Fruit fly (Drosophila melanogaster) whole organism, embryonic: ENCODE results near the gene Brms1.

ENCODE experiments used
- Abd-B ChIP-seq: fragments of 200-800 bp; sonication (Bioruptor generic); optimal IDR thresholded peaks from 2 replicates; lab custom pipeline; 2018; ENCODE audit warnings: missing biosample characterization, mild to moderate bottlenecking, missing genetic modification characterization, moderate library complexity
- Adf1 ChIP-seq: fragments of 200-800 bp; sonication (Bioruptor generic); IDR thresholded peaks from 2 replicates; pipeline ENCODE4 v1.3.6; 2022; ENCODE audit warnings: missing biosample characterization, missing genetic modification characterization
- CG10462 ChIP-seq: fragments of 200-800 bp; sonication (Bioruptor generic); optimal IDR thresholded peaks from 2 replicates; lab custom pipeline; 2016; ENCODE audit warnings: missing biosample characterization, missing genetic modification characterization
- CG11093 ChIP-seq: fragments of 200-800 bp; sonication (Bioruptor generic); IDR thresholded peaks from 3 replicates; pipeline ENCODE4 v1.3.6; 2022; ENCODE audit warnings: missing biosample characterization, missing genetic modification characterization
- CG11398 ChIP-seq: fragments of 200-800 bp; sonication (Bioruptor generic); optimal IDR thresholded peaks from 2 replicates; lab custom pipeline; 2016; ENCODE audit warnings: missing biosample characterization, missing genetic modification characterization
- CG12219 ChIP-seq: fragments of 200-800 bp; sonication (Bioruptor generic); optimal IDR thresholded peaks from 3 replicates; lab custom pipeline; 2018; ENCODE audit warnings: missing biosample characterization, mild to moderate bottlenecking, missing genetic modification characterization
- CG14860 ChIP-seq: fragments of 200-800 bp; sonication (Bioruptor generic); IDR thresholded peaks from 3 replicates; pipeline ENCODE4 v1.3.6; 2022; ENCODE audit warnings: missing biosample characterization, missing genetic modification characterization; ENCODE audit not compliant: partially characterized antibody
- CG1647 ChIP-seq: fragments of 200-800 bp; sonication (Bioruptor generic); optimal IDR thresholded peaks from 3 replicates; lab custom pipeline; 2016; ENCODE audit warnings: missing biosample characterization, missing genetic modification characterization
- CG17361 ChIP-seq: fragments of 200-800 bp; sonication (Bioruptor generic); IDR thresholded peaks from 3 replicates; pipeline ENCODE4 v1.3.6; 2022; ENCODE audit warnings: missing biosample characterization, missing genetic modification characterization
- CG18764 ChIP-seq: fragments of 200-800 bp; sonication (Bioruptor generic); optimal IDR thresholded peaks from 3 replicates; lab custom pipeline; 2016; ENCODE audit warnings: missing biosample characterization, missing genetic modification characterization
- CG2116 ChIP-seq: fragments of 200-800 bp; sonication (Bioruptor generic); optimal IDR thresholded peaks from 3 replicates; lab custom pipeline; 2018; ENCODE audit warnings: missing biosample characterization, mild to moderate bottlenecking, missing genetic modification characterization
- CG30020 ChIP-seq: fragments of 200-800 bp; optimal IDR thresholded peaks from 2 replicates; lab custom pipeline; 2019; ENCODE audit warnings: missing biosample characterization, mild to moderate bottlenecking, missing genetic modification characterization, moderate library complexity
- CG30431 ChIP-seq: fragments of 200-800 bp; sonication (Bioruptor generic); optimal IDR thresholded peaks from 2 replicates; lab custom pipeline; 2017; ENCODE audit warnings: missing biosample characterization, missing genetic modification characterization
- CG3065 ChIP-seq: fragments of 200-800 bp; sonication (Bioruptor generic); optimal IDR thresholded peaks from 2 replicates; lab custom pipeline; 2016; ENCODE audit warnings: missing biosample characterization, missing genetic modification characterization
- CG3847 ChIP-seq: fragments of 200-800 bp; sonication (Bioruptor generic); IDR thresholded peaks from 2 replicates; pipeline ENCODE4 v1.3.6; 2022; ENCODE audit warnings: missing biosample characterization, missing genetic modification characterization
- CG6854 ChIP-seq: fragments of 200-800 bp; sonication (Bioruptor generic); optimal IDR thresholded peaks from 3 replicates; lab custom pipeline; 2017; ENCODE audit warnings: missing biosample characterization, mild to moderate bottlenecking, missing genetic modification characterization
- CG7839 ChIP-seq: fragments of 200-800 bp; sonication (Bioruptor generic); optimal IDR thresholded peaks from 3 replicates; lab custom pipeline; 2018; ENCODE audit warnings: missing biosample characterization, mild to moderate bottlenecking, missing genetic modification characterization, moderate library complexity
- CG7928 ChIP-seq: fragments of 200-800 bp; sonication (Bioruptor generic); optimal IDR thresholded peaks from 2 replicates; lab custom pipeline; 2017; ENCODE audit warnings: missing biosample characterization, mild to moderate bottlenecking, missing genetic modification characterization
- CG9215 ChIP-seq: fragments of 200-800 bp; sonication (Bioruptor generic); IDR thresholded peaks from 2 replicates; pipeline ENCODE4 v1.3.6; 2022; ENCODE audit warnings: missing biosample characterization, missing genetic modification characterization
- Dbx ChIP-seq: fragments of 200-800 bp; sonication (Bioruptor generic); IDR thresholded peaks from 3 replicates; pipeline ENCODE4 v1.3.6; 2022; ENCODE audit warnings: missing biosample characterization, missing genetic modification characterization
- HLH54F ChIP-seq: fragments of 200-800 bp; sonication (Bioruptor generic); optimal IDR thresholded peaks from 3 replicates; lab custom pipeline; 2016; ENCODE audit warnings: missing biosample characterization, missing genetic modification characterization
- Hand ChIP-seq: fragments of 200-800 bp; sonication (Bioruptor generic); optimal IDR thresholded peaks from 2 replicates; lab custom pipeline; 2017; ENCODE audit warnings: mild to moderate bottlenecking, missing biosample characterization, missing genetic modification reagents, missing genetic modification characterization
- Hr3 ChIP-seq: fragments of 200-800 bp; sonication (Bioruptor generic); optimal IDR thresholded peaks from 3 replicates; lab custom pipeline; 2016; ENCODE audit warnings: missing biosample characterization, missing genetic modification characterization
- Hr39 ChIP-seq: fragments of >200 bp; optimal IDR thresholded peaks from 2 replicates; lab custom pipeline; 2017
- Hr51 ChIP-seq, 2 experiments: fragments of 200-800 bp; sonication (Bioruptor generic); optimal IDR thresholded peaks; 2 replicates in 1 of 2; 3 replicates in 1 of 2; lab custom pipeline; 2016 to 2018; ENCODE audit warnings: missing biosample characterization in 2 of 2, missing genetic modification characterization in 2 of 2, mild to moderate bottlenecking in 1 of 2, moderate library complexity in 1 of 2
- Myb ChIP-seq: fragments of 200-800 bp; sonication (Bioruptor generic); optimal IDR thresholded peaks from 2 replicates; lab custom pipeline; 2016; ENCODE audit warnings: missing biosample characterization, missing genetic modification characterization
- Rx ChIP-seq: fragments of 200-800 bp; sonication (Bioruptor generic); IDR thresholded peaks from 2 replicates; pipeline ENCODE4 v1.3.6; 2022; ENCODE audit warnings: missing biosample characterization, missing genetic modification characterization
- Scr ChIP-seq: fragments of 200-800 bp; sonication (Bioruptor generic); IDR thresholded peaks from 2 replicates; pipeline ENCODE4 v1.3.6; 2022; ENCODE audit warnings: missing biosample characterization, missing genetic modification characterization; ENCODE audit not compliant: partially characterized antibody
- Sox102F ChIP-seq: fragments of 200-800 bp; sonication (Bioruptor generic); optimal IDR thresholded peaks from 2 replicates; lab custom pipeline; 2018; ENCODE audit warnings: missing biosample characterization, mild to moderate bottlenecking, missing genetic modification characterization, moderate library complexity
- TFAM ChIP-seq: fragments of 200-800 bp; sonication (Bioruptor generic); optimal IDR thresholded peaks from 2 replicates; lab custom pipeline; 2017; ENCODE audit warnings: missing biosample characterization, missing genetic modification characterization, inconsistent platforms
- Usf ChIP-seq: fragments of 200-800 bp; sonication (Bioruptor generic); optimal IDR thresholded peaks from 2 replicates; lab custom pipeline; 2017; ENCODE audit warnings: missing genotype, missing biosample characterization, missing genetic modification characterization
- ase ChIP-seq: fragments of 200-800 bp; sonication (Bioruptor generic); IDR thresholded peaks from 3 replicates; pipeline ENCODE4 v1.3.6; 2022; ENCODE audit warnings: missing biosample characterization, missing genetic modification characterization
- corto ChIP-seq: fragments of 200-800 bp; sonication (Bioruptor generic); optimal IDR thresholded peaks from 2 replicates; lab custom pipeline; 2016; ENCODE audit warnings: missing biosample characterization, mild to moderate bottlenecking, missing genetic modification characterization, moderate library complexity
- croc ChIP-seq: fragments of 200-800 bp; sonication (Bioruptor generic); conservative IDR thresholded peaks from 3 replicates; pipeline ENCODE4 v1.3.6; 2022; ENCODE audit warnings: missing biosample characterization, missing genetic modification characterization
- crol ChIP-seq: fragments of 200-800 bp; sonication (Bioruptor generic); IDR thresholded peaks from 2 replicates; pipeline ENCODE4 v1.3.6; 2022; ENCODE audit warnings: missing biosample characterization, missing genetic modification characterization
- dmrt99B ChIP-seq: fragments of 200-800 bp; sonication (Bioruptor generic); optimal IDR thresholded peaks from 2 replicates; lab custom pipeline; 2018; ENCODE audit warnings: missing biosample characterization, mild to moderate bottlenecking, missing genetic modification characterization, moderate library complexity
- ftz-f1 ChIP-seq: fragments of 200-800 bp; sonication (Bioruptor generic); optimal IDR thresholded peaks from 2 replicates; lab custom pipeline; 2016; ENCODE audit warnings: missing biosample characterization, missing genetic modification characterization
- grn ChIP-seq: fragments of 200-800 bp; sonication (Bioruptor generic); optimal IDR thresholded peaks from 3 replicates; lab custom pipeline; 2017; ENCODE audit warnings: missing biosample characterization, missing genetic modification characterization
- jigr1 ChIP-seq: fragments of 200-800 bp; sonication (Bioruptor generic); IDR thresholded peaks from 3 replicates; pipeline ENCODE4 v1.3.6; 2022; ENCODE audit warnings: missing biosample characterization, missing genetic modification characterization
- kah ChIP-seq: fragments of 200-800 bp; sonication (Bioruptor generic); optimal IDR thresholded peaks from 2 replicates; lab custom pipeline; 2018; ENCODE audit warnings: missing biosample characterization, mild to moderate bottlenecking, missing genetic modification characterization
- luna ChIP-seq: fragments of 200-800 bp; sonication (Bioruptor generic); optimal IDR thresholded peaks from 2 replicates; lab custom pipeline; 2016; ENCODE audit warnings: missing biosample characterization, missing genetic modification characterization
- nerfin-2 ChIP-seq: fragments of 200-800 bp; sonication (Bioruptor generic); IDR thresholded peaks from 2 replicates; pipeline ENCODE4 v1.3.6; 2022; ENCODE audit warnings: missing biosample characterization, missing genetic modification characterization; ENCODE audit not compliant: partially characterized antibody
- odd ChIP-seq: fragments of 200-800 bp; sonication (Bioruptor generic); optimal IDR thresholded peaks from 2 replicates; lab custom pipeline; 2017; ENCODE audit warnings: missing biosample characterization, mild to moderate bottlenecking, missing genetic modification characterization
- onecut ChIP-seq: fragments of 200-800 bp; sonication (Bioruptor generic); IDR thresholded peaks from 2 replicates; pipeline ENCODE4 v1.3.6; 2022; ENCODE audit warnings: missing biosample characterization, missing genetic modification characterization
- peb ChIP-seq: fragments of 200-800 bp; sonication (Bioruptor generic); IDR thresholded peaks from 2 replicates; pipeline ENCODE4 v1.3.6; 2022; ENCODE audit warnings: missing biosample characterization, missing genetic modification characterization
- phol ChIP-seq: fragments of 200-800 bp; sonication (Bioruptor generic); optimal IDR thresholded peaks from 3 replicates; lab custom pipeline; 2018; ENCODE audit warnings: missing biosample characterization, mild to moderate bottlenecking, missing genetic modification characterization, moderate library complexity
- scrt ChIP-seq: fragments of 200-800 bp; sonication (Bioruptor generic); optimal IDR thresholded peaks from 2 replicates; lab custom pipeline; 2018; ENCODE audit warnings: missing biosample characterization, mild to moderate bottlenecking, missing genetic modification characterization, moderate library complexity
- sima ChIP-seq: fragments of 200-800 bp; sonication (Bioruptor generic); optimal IDR thresholded peaks from 2 replicates; lab custom pipeline; 2016; ENCODE audit warnings: missing biosample characterization, missing genetic modification characterization
- sna ChIP-seq: fragments of 200-800 bp; sonication (Bioruptor generic); IDR thresholded peaks from 2 replicates; pipeline ENCODE4 v1.3.6; 2022; ENCODE audit warnings: missing biosample characterization, missing genetic modification characterization; ENCODE audit not compliant: partially characterized antibody
- ssp ChIP-seq: fragments of 200-800 bp; sonication (Bioruptor generic); IDR thresholded peaks from 2 replicates; pipeline ENCODE4 v1.3.6; 2022; ENCODE audit warnings: missing biosample characterization, missing genetic modification characterization
- sug ChIP-seq: fragments of 200-800 bp; optimal IDR thresholded peaks from 2 replicates; lab custom pipeline; 2019; ENCODE audit warnings: missing biosample characterization, mild to moderate bottlenecking, missing genetic modification characterization, moderate library complexity
- tll ChIP-seq, 2 experiments: fragments of 200-800 bp in 1 of 2; fragments of >200 bp in 1 of 2; sonication (Bioruptor generic) in 1 of 2; optimal IDR thresholded peaks; 2 replicates each; lab custom pipeline; 2017 to 2019; ENCODE audit warnings: missing biosample characterization in 2 of 2, missing genetic modification characterization in 2 of 2, mild to moderate bottlenecking in 1 of 2, moderate library complexity in 1 of 2

The Brms1 gene

DNA sequence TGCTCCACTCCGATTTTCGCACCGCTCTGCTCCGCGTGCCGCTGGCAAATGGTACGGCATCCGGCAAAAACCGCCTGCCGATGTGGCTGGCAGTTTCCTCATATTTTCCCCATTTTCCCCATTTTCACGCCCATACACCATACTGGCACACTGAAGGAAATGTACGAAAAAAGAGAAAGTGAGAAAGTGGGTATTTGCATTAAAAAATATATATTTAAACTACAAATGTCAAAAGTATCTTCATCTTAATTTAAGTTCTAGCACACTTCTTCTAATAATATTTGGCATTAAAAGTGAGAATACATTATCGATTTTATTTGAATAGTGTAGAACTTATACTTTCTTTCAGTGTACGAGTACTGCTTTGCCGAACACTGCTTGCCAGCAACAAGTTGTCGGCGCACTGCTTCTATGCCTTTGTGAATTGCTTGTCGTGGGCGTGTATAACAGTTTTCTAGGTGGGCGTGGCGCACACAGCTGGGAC, 48.0 kb upstream of the Brms1 start, which contains the start of gene hec (continued):
- no peak for TF ChIP-seq tll (GFP tag; optimal IDR thresholded peaks at IDR 0.05; lab: Kevin White, UChicago)
- TF ChIP-seq CG17361 (GFP tag; lab: Robert Waterston, UW) = no peak
- no peak for TF ChIP-seq CG7928 (GFP tag; lab: Kevin White, UChicago)
- TF ChIP-seq CG6854 (GFP tag; lab: Kevin White, UChicago) = no peak
- no peak for TF ChIP-seq CG2116
- TF ChIP-seq Hr39 = no peak
- no peak for TF ChIP-seq CG11093 (GFP tag; lab: Robert Waterston, UW)
- no peak for TF ChIP-seq odd (GFP tag; lab: Kevin White, UChicago)
- peak; percentile 4 for TF ChIP-seq Abd-B (GFP tag; lab: Kevin White, UChicago)
- TF ChIP-seq Myb (GFP tag; lab: Kevin White, UChicago) = no peak
- no peak for TF ChIP-seq CG14860 (GFP tag; lab: Robert Waterston, UW)
- TF ChIP-seq kah (GFP tag; lab: Kevin White, UChicago) = no peak
- TF ChIP-seq TFAM = no peak
- TF ChIP-seq Rx (GFP tag; lab: Robert Waterston, UW) = no peak
- no peak for TF ChIP-seq corto
- no peak for TF ChIP-seq croc (GFP tag; lab: Robert Waterston, UW)
- no peak for TF ChIP-seq sna
- TF ChIP-seq CG3065 (GFP tag; lab: Kevin White, UChicago) = peak; percentile 23
- no peak for TF ChIP-seq nerfin-2 (GFP tag; lab: Robert Waterston, UW)
- no peak for TF ChIP-seq CG18764 (GFP tag; lab: Kevin White, UChicago)
- TF ChIP-seq Adf1 (GFP tag; lab: Robert Waterston, UW) = no peak
- no peak for TF ChIP-seq jigr1 (GFP tag; lab: Robert Waterston, UW)
- TF ChIP-seq dmrt99B (tag; lab: Kevin White, UChicago) = peak; percentile 46
- no peak for TF ChIP-seq CG12219 (GFP tag; lab: Kevin White, UChicago)
- peak; percentile 39 for TF ChIP-seq Sox102F (GFP tag; lab: Kevin White, UChicago)
- TF ChIP-seq CG11398 = no peak
- TF ChIP-seq Hr3 (GFP tag; lab: Kevin White, UChicago) = no peak
- no peak for TF ChIP-seq CG30020 (tag; lab: Kevin White, UChicago)
- no peak for TF ChIP-seq Scr (GFP tag; lab: Robert Waterston, UW)
- TF ChIP-seq HLH54F (GFP tag; lab: Kevin White, UChicago) = no peak
- TF ChIP-seq CG30431 (GFP tag; lab: Kevin White, UChicago) = no peak
- TF ChIP-seq ase (GFP tag; lab: Robert Waterston, UW) = no peak
- TF ChIP-seq phol (tag; lab: Kevin White, UChicago) = no peak
- TF ChIP-seq sima (GFP tag; lab: Kevin White, UChicago) = no peak
- TF ChIP-seq CG10462 = no peak
- no peak for TF ChIP-seq Hand (GFP tag; lab: Kevin White, UChicago)
- TF ChIP-seq ftz-f1 = no peak
- TF ChIP-seq CG9215 (GFP tag; lab: Robert Waterston, UW) = 0 out of 2 replicates have a peak, but pooled peaks have one; percentile 14
- TF ChIP-seq Hr51 (GFP tag; optimal IDR thresholded peaks at IDR 0.05; lab: Kevin White, UChicago) = peak in 1 of 2 experiments; percentile 43
- no peak for TF ChIP-seq CG1647 (GFP tag; lab: Kevin White, UChicago)
- TF ChIP-seq Usf = no peak
- no peak for TF ChIP-seq crol
- TF ChIP-seq CG3847 (GFP tag; lab: Robert Waterston, UW) = 0 out of 2 replicates have a peak, but pooled peaks have one; percentile 19
- TF ChIP-seq onecut = no peak
- TF ChIP-seq scrt = peak; percentile 90
- TF ChIP-seq peb (GFP tag; lab: Robert Waterston, UW) = no peak
- peak; percentile 52 for TF ChIP-seq CG7839 (tag; lab: Kevin White, UChicago)
- no peak for TF ChIP-seq ssp
- TF ChIP-seq sug (tag; lab: Kevin White, UChicago) = no peak
- no peak for TF ChIP-seq luna (GFP tag; lab: Kevin White, UChicago)
- TF ChIP-seq grn = no peak
- no peak for TF ChIP-seq Dbx (GFP tag; lab: Robert Waterston, UW)
